Fruit fly (Drosophila melanogaster) whole organism, wandering third instar larva: Measurements from ENCODE around the gene CG42269.

Experiments used
- Dfd ChIP-seq: fragments of >200 bp; optimal IDR thresholded peaks from 2 replicates; lab custom pipeline; 2017; ENCODE audit warnings: missing biosample characterization, missing genetic modification characterization
- Dif ChIP-seq: fragments of 200-275, 200-300 bp; sonication (Bioruptor generic); optimal IDR thresholded peaks from 2 replicates; lab custom pipeline; 2018; ENCODE audit warnings: missing biosample characterization, missing genetic modification characterization; ENCODE audit not compliant: partially characterized antibody
- HLH106 ChIP-seq: fragments of 200-800 bp; optimal IDR thresholded peaks from 3 replicates; lab custom pipeline; 2019; ENCODE audit warnings: missing biosample characterization, mild to moderate bottlenecking, missing genetic modification characterization, moderate library complexity
- Myc ChIP-seq: fragments of >200 bp; optimal IDR thresholded peaks from 2 replicates; lab custom pipeline; 2017
- OdsH ChIP-seq: fragments of 200-800 bp; sonication (Bioruptor generic); optimal IDR thresholded peaks from 2 replicates; lab custom pipeline; 2016; ENCODE audit warnings: missing biosample characterization, mild to moderate bottlenecking, missing genetic modification characterization
- Rel ChIP-seq, 2 experiments: fragments of 200-800 bp; sonication (Bioruptor generic) in 1 of 2; optimal IDR thresholded peaks; 2 replicates in 1 of 2; 3 replicates in 1 of 2; lab custom pipeline; 2016 to 2019; ENCODE audit warnings: mild to moderate bottlenecking in 2 of 2, missing biosample characterization in 2 of 2, missing genetic modification characterization in 2 of 2, moderate library complexity in 1 of 2
- Sp1 ChIP-seq: fragments of 200-800 bp; sonication (Bioruptor generic); optimal IDR thresholded peaks from 3 replicates; lab custom pipeline; 2019; ENCODE audit warnings: missing biosample characterization, mild to moderate bottlenecking, missing genetic modification characterization, moderate library complexity
- ey ChIP-seq: fragments of 200-800 bp; sonication (Bioruptor generic); optimal IDR thresholded peaks from 2 replicates; lab custom pipeline; 2016; ENCODE audit warnings: missing biosample characterization, missing genetic modification characterization
- fru ChIP-seq: fragments of 200-800 bp; sonication (Bioruptor generic); optimal IDR thresholded peaks from 3 replicates; lab custom pipeline; 2016; ENCODE audit warnings: missing biosample characterization, mild to moderate bottlenecking, missing genetic modification characterization
- lola ChIP-seq: fragments of >200 bp; optimal IDR thresholded peaks from 2 replicates; lab custom pipeline; 2017; ENCODE audit warnings: missing biosample characterization, missing genetic modification characterization
- pan ChIP-seq: fragments of >200 bp; optimal IDR thresholded peaks from 2 replicates; lab custom pipeline; 2017
- psq ChIP-seq: fragments of 200-800 bp; sonication (Bioruptor generic); optimal IDR thresholded peaks from 3 replicates; lab custom pipeline; 2017; ENCODE audit warnings: missing biosample characterization, mild to moderate bottlenecking, missing genetic modification characterization, moderate library complexity
- usp ChIP-seq: fragments of >200 bp; optimal IDR thresholded peaks from 2 replicates; lab custom pipeline; 2017; ENCODE audit warnings: missing biosample characterization, missing genetic modification characterization

DNA sequence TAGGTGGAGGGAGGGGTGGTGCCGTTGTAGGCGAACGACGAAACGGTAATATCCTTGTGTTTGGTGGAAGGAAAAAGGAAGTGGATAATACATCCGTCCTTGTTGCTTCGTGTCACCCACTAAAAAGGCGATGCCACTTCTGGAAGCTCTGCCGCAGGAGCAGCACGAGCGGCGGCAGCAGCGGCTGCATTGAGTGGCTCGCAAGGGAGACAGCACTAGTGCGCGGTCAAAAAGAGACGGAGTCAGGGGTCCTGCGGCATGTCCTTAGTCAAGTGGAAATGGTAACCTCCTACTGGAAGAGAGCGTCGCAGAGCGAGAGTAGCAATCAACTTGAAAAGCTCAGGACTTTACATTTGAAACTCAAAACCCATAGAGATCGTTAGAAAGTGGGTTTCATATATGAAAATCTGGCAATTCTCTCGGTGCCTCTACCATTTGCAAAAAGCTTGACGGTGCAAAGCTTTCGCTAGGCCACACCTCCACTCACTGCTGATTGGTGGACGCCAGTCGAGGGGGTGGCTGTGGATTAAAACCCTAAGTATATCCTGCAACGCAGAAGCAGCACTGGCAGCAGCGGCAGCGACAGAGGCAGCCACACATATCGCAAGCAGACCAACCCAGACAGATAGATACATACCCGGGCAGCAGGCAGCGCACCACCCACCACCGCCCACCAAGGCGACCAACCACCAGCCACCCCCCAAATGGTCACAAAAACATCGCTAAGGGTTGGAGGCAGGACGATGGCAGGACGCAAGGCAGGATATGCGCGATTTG, 44.8 kb downstream of the CG42269 start:
- no peak for TF ChIP-seq OdsH (GFP tag; lab: Kevin White, UChicago)
- TF ChIP-seq ey (GFP tag; lab: Kevin White, UChicago): no peak
- no peak for TF ChIP-seq fru (GFP tag; lab: Kevin White, UChicago)
- TF ChIP-seq Myc (lab: Kevin White, UChicago): no peak
- TF ChIP-seq Sp1: no peak
- no peak for TF ChIP-seq lola (GFP tag; lab: Kevin White, UChicago)
- no peak for TF ChIP-seq pan (lab: Kevin White, UChicago)
- TF ChIP-seq Rel (GFP tag; optimal IDR thresholded peaks at IDR 0.05; lab: Kevin White, UChicago): no peak
- TF ChIP-seq Rel (tag; optimal IDR thresholded peaks at IDR 0.05; lab: Kevin White, UChicago): no peak
- no peak for TF ChIP-seq usp (GFP tag; lab: Kevin White, UChicago)
- no peak for TF ChIP-seq Dif (GFP tag; lab: Kevin White, UChicago)
- TF ChIP-seq Dfd: no peak
- no peak for TF ChIP-seq psq (GFP tag; lab: Kevin White, UChicago)
- TF ChIP-seq HLH106 (tag; lab: Kevin White, UChicago): no peak
